Fruit fly (Drosophila melanogaster) whole organism, adult: ENCODE results near the gene Spn28B.

Experiments used
- CG11617 ChIP-seq: fragments of 200-800 bp; sonication (Bioruptor generic); optimal IDR thresholded peaks from 2 replicates; lab custom pipeline; 2017; ENCODE audit warnings: mild to moderate bottlenecking, missing biosample characterization, missing genetic modification reagents, missing genetic modification characterization
- CG1620 ChIP-seq: fragments of 200-800 bp; sonication (Bioruptor generic); optimal IDR thresholded peaks from 2 replicates; lab custom pipeline; 2016; ENCODE audit warnings: missing biosample characterization, missing genetic modification characterization
- CG33017 ChIP-seq: fragments of 200-800 bp; sonication (Bioruptor generic); optimal IDR thresholded peaks from 2 replicates; lab custom pipeline; 2018; ENCODE audit warnings: missing biosample characterization, mild to moderate bottlenecking, missing genetic modification characterization, moderate library complexity
- CG5204 ChIP-seq: fragments of 200-800 bp; sonication (Bioruptor generic); optimal IDR thresholded peaks from 2 replicates; lab custom pipeline; 2016; ENCODE audit warnings: missing biosample characterization, missing genetic modification characterization
- CG7101 ChIP-seq: fragments of 200-800 bp; sonication (Bioruptor generic); optimal IDR thresholded peaks from 2 replicates; lab custom pipeline; 2018; ENCODE audit warnings: missing biosample characterization, mild to moderate bottlenecking, missing genetic modification characterization, moderate library complexity
- Clk ChIP-seq: fragments of 200-800 bp; sonication (Bioruptor generic); optimal IDR thresholded peaks from 2 replicates; lab custom pipeline; 2017; ENCODE audit warnings: missing biosample characterization, missing genetic modification characterization
- Hr96 ChIP-seq: fragments of 200-800 bp; sonication (Bioruptor generic); optimal IDR thresholded peaks from 2 replicates; lab custom pipeline; 2016; ENCODE audit warnings: missing biosample characterization, missing genetic modification characterization
- Mnt ChIP-seq: fragments of 200-800 bp; sonication (Bioruptor generic); optimal IDR thresholded peaks from 2 replicates; lab custom pipeline; 2016; ENCODE audit warnings: missing biosample characterization, mild to moderate bottlenecking, missing genetic modification characterization
- bab1 ChIP-seq: fragments of 200-800 bp; sonication (Bioruptor generic); optimal IDR thresholded peaks from 3 replicates; lab custom pipeline; 2019; ENCODE audit warnings: missing biosample characterization, mild to moderate bottlenecking, missing genetic modification characterization, moderate library complexity
- cic ChIP-seq: fragments of 200-800 bp; sonication (Bioruptor generic); optimal IDR thresholded peaks from 2 replicates; lab custom pipeline; 2017; ENCODE audit warnings: missing biosample characterization, mild to moderate bottlenecking, missing genetic modification characterization, moderate library complexity
- kay ChIP-seq: fragments of 200-800 bp; sonication (Bioruptor generic); peaks from one replicate; lab custom pipeline; 2016; ENCODE audit warnings: missing biosample characterization, missing genetic modification characterization, borderline replicate concordance
- pad ChIP-seq: fragments of 200-800 bp; sonication (Bioruptor generic); optimal IDR thresholded peaks from 3 replicates; lab custom pipeline; 2017; ENCODE audit warnings: missing biosample characterization, missing genetic modification characterization, mild to moderate bottlenecking, moderate library complexity, missing genetic modification reagents
- tj ChIP-seq: fragments of 200-800 bp; sonication (Bioruptor generic); optimal IDR thresholded peaks from 3 replicates; lab custom pipeline; 2017; ENCODE audit warnings: missing biosample characterization, mild to moderate bottlenecking, missing genetic modification characterization, moderate library complexity
- toe ChIP-seq: fragments of 200-800 bp; sonication (Bioruptor generic); optimal IDR thresholded peaks from 2 replicates; lab custom pipeline; 2016; ENCODE audit warnings: missing biosample characterization, missing genetic modification characterization

dm6 chr2L:7619234-7619633 is 37.5 kb downstream of the Spn28B start:
- TF ChIP-seq CG5204 (GFP tag; lab: Kevin White, UChicago) (no peak), Hr96 (GFP tag; lab: Kevin White, UChicago) (no peak), CG1620 (GFP tag; lab: Kevin White, UChicago) (no peak), CG7101 (no peak), Clk (no peak), cic (GFP tag; lab: Kevin White, UChicago) (no peak), CG33017 (tag; lab: Kevin White, UChicago) (no peak), kay (no peak), tj (no peak), Mnt (GFP tag; lab: Kevin White, UChicago) (no peak), pad (GFP tag; lab: Kevin White, UChicago) (no peak), bab1 (no peak), toe (GFP tag; lab: Kevin White, UChicago) (no peak), CG11617 (GFP tag; lab: Kevin White, UChicago) (no peak)
